Fruit fly (Drosophila melanogaster) whole organism, wandering third instar larva: ENCODE data around the gene Hrb87F.
A peak's percentile ranks its signal among the peaks of the same experiment; 100 is the strongest.

ENCODE experiments used
- Abd-B ChIP-seq: fragments of >200 bp; optimal IDR thresholded peaks from 2 replicates; lab custom pipeline; 2017; ENCODE audit warnings: missing biosample characterization, missing genetic modification characterization
- Hr78 ChIP-seq: fragments of >200 bp; optimal IDR thresholded peaks from 2 replicates; lab custom pipeline; 2017; ENCODE audit warnings: missing biosample characterization, missing genetic modification characterization
- Myc ChIP-seq: fragments of >200 bp; optimal IDR thresholded peaks from 2 replicates; lab custom pipeline; 2017
- Sp1 ChIP-seq: fragments of 200-800 bp; sonication (Bioruptor generic); optimal IDR thresholded peaks from 3 replicates; lab custom pipeline; 2019; ENCODE audit warnings: missing biosample characterization, mild to moderate bottlenecking, missing genetic modification characterization, moderate library complexity
- Vsx2 ChIP-seq: fragments of 200-300, 225-300 bp; sonication (Bioruptor generic); optimal IDR thresholded peaks from 2 replicates; lab custom pipeline; 2018; ENCODE audit warnings: missing biosample characterization, missing genetic modification characterization; ENCODE audit not compliant: partially characterized antibody
- br ChIP-seq: fragments of 200-800 bp; sonication (Bioruptor generic); optimal IDR thresholded peaks from 2 replicates; lab custom pipeline; 2016; ENCODE audit warnings: missing biosample characterization, missing genetic modification characterization
- ey ChIP-seq: fragments of 200-800 bp; sonication (Bioruptor generic); optimal IDR thresholded peaks from 2 replicates; lab custom pipeline; 2016; ENCODE audit warnings: missing biosample characterization, missing genetic modification characterization
- jim ChIP-seq: fragments of 175-275, 200-325 bp; sonication (Bioruptor generic); optimal IDR thresholded peaks from 2 replicates; lab custom pipeline; 2016; ENCODE audit warnings: missing biosample characterization, mild to moderate bottlenecking, missing genetic modification characterization
- lola ChIP-seq: fragments of >200 bp; optimal IDR thresholded peaks from 2 replicates; lab custom pipeline; 2017; ENCODE audit warnings: missing biosample characterization, missing genetic modification characterization
- pan ChIP-seq: fragments of >200 bp; optimal IDR thresholded peaks from 2 replicates; lab custom pipeline; 2017
- psq ChIP-seq: fragments of 200-800 bp; sonication (Bioruptor generic); optimal IDR thresholded peaks from 3 replicates; lab custom pipeline; 2017; ENCODE audit warnings: missing biosample characterization, mild to moderate bottlenecking, missing genetic modification characterization, moderate library complexity
- sv ChIP-seq: fragments of 200-800 bp; sonication (Bioruptor generic); optimal IDR thresholded peaks from 3 replicates; lab custom pipeline; 2016; ENCODE audit warnings: missing biosample characterization, missing genetic modification characterization
- tai ChIP-seq: sonication (Bioruptor generic); optimal IDR thresholded peaks from 2 replicates; lab custom pipeline; 2016; ENCODE audit warnings: missing biosample characterization, missing genetic modification characterization
- usp ChIP-seq: fragments of >200 bp; optimal IDR thresholded peaks from 2 replicates; lab custom pipeline; 2017; ENCODE audit warnings: missing biosample characterization, missing genetic modification characterization

DNA sequence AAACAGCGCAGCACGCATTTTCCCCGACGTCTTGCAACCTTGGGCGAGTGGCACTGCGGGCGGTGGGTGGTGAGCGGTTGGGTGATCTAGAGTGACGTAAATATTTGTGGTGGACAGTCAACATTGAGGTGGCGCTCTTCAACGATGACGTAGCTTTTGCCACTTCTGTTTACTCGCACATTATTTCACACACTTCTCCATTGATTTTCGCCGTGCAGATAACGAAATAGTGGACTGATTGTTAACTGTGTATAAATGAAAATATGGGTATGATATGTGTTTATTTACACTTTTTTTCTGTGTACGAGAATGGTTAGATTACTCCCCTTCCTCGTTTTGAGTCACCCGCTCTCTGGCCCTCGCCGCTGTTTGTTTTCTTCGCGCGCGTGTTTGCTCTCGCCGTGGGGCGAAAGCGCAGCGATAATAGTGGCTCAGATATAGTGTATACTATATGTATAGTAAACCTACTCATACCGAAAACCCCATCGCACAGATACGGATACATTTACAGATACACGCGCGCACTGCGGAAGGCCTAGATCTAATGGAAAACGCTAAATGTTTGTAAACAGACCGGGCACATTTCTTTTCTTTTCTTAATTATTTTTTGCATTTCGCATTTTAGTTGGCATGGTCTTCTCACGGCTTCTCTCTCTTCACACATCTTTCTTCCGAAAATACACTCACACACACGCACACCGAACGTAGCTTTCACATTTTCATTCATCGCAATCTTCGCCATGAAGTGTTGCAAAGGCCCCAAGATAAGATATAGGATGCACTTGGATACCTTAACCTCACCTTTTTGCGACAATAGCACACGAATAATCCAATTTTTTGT, 26.3 kb upstream of the Hrb87F start, which contains the start of gene omd:
- TF ChIP-seq psq (GFP tag; lab: Kevin White, UChicago) (peak; percentile 64), lola (no peak), ey (no peak), tai (GFP tag; lab: Kevin White, UChicago) (no peak), Vsx2 (GFP tag; lab: Kevin White, UChicago) (no peak), Hr78 (GFP tag; lab: Kevin White, UChicago) (no peak), usp (no peak), jim (GFP tag; lab: Kevin White, UChicago) (no peak), Abd-B (GFP tag; lab: Kevin White, UChicago) (no peak), br (GFP tag; lab: Kevin White, UChicago) (no peak), Myc (lab: Kevin White, UChicago) (no peak), sv (GFP tag; lab: Kevin White, UChicago) (no peak), Sp1 (GFP tag; lab: Kevin White, UChicago) (no peak), pan (lab: Kevin White, UChicago) (no peak)
